Fruit fly (Drosophila melanogaster): ENCODE results near the gene CG4467.

DNA sequence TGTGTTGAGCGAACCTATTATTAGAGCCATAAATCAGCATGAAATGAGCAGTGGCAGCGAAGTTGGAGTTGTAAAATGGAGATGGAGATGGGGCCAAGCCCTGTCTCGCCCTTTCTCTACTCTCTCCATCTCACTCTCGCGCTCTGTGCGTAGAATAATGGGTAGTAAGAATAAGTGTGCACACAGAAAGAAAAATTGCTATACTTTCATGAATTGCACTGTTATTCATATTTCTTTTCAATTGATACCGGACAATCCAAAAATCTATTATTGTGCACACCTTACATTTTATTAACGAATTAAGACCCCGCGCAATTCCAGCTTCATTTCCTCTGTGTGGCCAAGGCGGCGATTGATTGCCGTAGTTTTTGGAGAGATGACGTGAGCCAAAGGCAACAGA, 31.1 kb upstream of the CG4467 start:
- TF ChIP-seq psq (optimal IDR thresholded peaks at IDR 0.05) (no peak), pan (optimal IDR thresholded peaks at IDR 0.05) (no peak)
